Worm (Caenorhabditis elegans): ENCODE results near the gene W05E10.1.

W05E10.1 gene

DNA sequence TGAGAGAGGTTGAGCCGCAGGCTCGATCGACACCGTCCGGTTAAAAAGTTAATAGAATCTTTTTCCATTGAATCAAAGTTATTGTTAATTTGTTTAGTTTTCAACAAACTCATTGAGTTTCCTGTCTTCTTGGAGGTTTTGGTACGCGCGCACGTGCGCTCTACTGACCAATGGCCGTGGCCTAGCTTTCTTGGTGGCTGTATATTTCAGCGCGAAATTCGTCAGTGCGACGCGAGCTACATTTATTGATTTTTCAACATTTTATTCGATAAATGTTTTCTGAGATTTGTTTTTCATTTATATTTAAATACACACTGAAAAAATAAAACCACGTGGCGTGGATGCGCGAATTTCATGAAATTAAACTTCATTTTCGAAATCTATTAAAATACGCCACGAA lies 47.3 kb downstream of the W05E10.1 start, which contains the start of gene bir-1 (continued):
- TF ChIP-seq spr-1 (tag; optimal IDR thresholded peaks at IDR 0.05) (no peak), spr-3 (GFP tag; optimal IDR thresholded peaks at IDR 0.05) (no peak), dpl-1 (GFP tag; optimal IDR thresholded peaks at IDR 0.05) (peak; percentile 75), aha-1 (tag) (no peak), nhr-28 (tag; optimal IDR thresholded peaks at IDR 0.05) (peak; percentile 50), nhr-11 (tag; optimal IDR thresholded peaks at IDR 0.05) (no peak), pqm-1 (tag; optimal IDR thresholded peaks at IDR 0.05) (no peak), lin-39 (tag; optimal IDR thresholded peaks at IDR 0.05) (no peak), mdl-1 (tag; optimal IDR thresholded peaks at IDR 0.05) (peak; percentile 44 to 90), mdt-29 (GFP tag; IDR thresholded peaks at IDR 0.05) (no peak), pha-4 (GFP tag; IDR thresholded peaks at IDR 0.05) (no peak), pha-4 (tag; optimal IDR thresholded peaks at IDR 0.05) (no peak), tra-1 (GFP tag; IDR thresholded peaks at IDR 0.05) (no peak), jun-1 (tag; optimal IDR thresholded peaks at IDR 0.05) (no peak), set-16 (GFP tag; IDR thresholded peaks at IDR 0.05) (no peak), Y75B8A.6 (GFP tag; IDR thresholded peaks at IDR 0.05) (no peak), T20F7.1 (GFP tag; optimal IDR thresholded peaks at IDR 0.05) (peak; percentile 48), hmg-1.1 (GFP tag; IDR thresholded peaks at IDR 0.05) (peak; percentile 53; the same call in 1 of the 2 replicates), hlh-11 (tag; optimal IDR thresholded peaks at IDR 0.05) (peak; percentile 41), daf-16 (GFP tag; optimal IDR thresholded peaks at IDR 0.05) (no peak), daf-16 (tag; optimal IDR thresholded peaks at IDR 0.05) (peak; percentile 13), lin-29 (GFP tag; IDR thresholded peaks at IDR 0.05) (no peak), nhr-42 (GFP tag; IDR thresholded peaks at IDR 0.05) (no peak), egl-43 (GFP tag; IDR thresholded peaks at IDR 0.05) (no peak), php-3 (GFP tag; IDR thresholded peaks at IDR 0.05) (no peak), ztf-11 (tag; optimal IDR thresholded peaks at IDR 0.05) (no peak), daf-8 (GFP tag; IDR thresholded peaks at IDR 0.05) (no peak), hif-1 (tag; optimal IDR thresholded peaks at IDR 0.05) (peak in 1 of 2 experiments; percentile 87)

DNA sequence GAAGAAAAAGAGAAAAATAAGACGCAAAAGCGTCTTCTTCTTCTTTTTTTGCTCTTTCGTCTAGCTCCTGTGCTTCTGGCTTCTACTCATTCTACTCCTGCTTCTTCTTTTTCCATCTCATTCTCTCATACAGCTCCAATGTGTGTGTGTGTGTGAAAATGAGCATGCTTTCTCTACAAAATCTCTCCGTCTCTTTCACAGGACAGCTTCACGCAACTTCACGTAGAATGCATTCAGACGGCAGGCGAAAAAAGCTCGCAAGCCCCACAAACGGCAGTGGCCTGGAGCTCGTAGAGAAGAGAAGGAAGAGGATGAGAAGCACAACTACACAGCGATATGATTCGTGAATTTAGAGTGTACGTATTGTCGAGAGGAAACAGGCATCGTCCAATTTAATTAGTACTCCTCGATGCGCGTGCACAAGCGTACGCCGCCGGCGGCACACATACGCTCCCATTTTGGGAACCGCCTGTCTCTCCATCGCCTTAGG lies 50.1 kb downstream of the W05E10.1 start:
- TF ChIP-seq lsy-2 (tag; optimal IDR thresholded peaks at IDR 0.05) (peak; percentile 45 to 60), nhr-28 (tag; optimal IDR thresholded peaks at IDR 0.05) (no peak), duxl-1 (tag; optimal IDR thresholded peaks at IDR 0.05; ENCODE audit: poor library complexity) (no peak), F37D6.2 (tag; optimal IDR thresholded peaks at IDR 0.05) (peak; percentile 53), nhr-102 (tag; optimal IDR thresholded peaks at IDR 0.05) (no peak), nhr-10 (tag; optimal IDR thresholded peaks at IDR 0.05) (no peak), vab-7 (GFP tag; IDR thresholded peaks at IDR 0.05) (0 out of 2 replicates have a peak, but pooled peaks have one; percentile 24), pha-4 (GFP tag; IDR thresholded peaks at IDR 0.05) (0 out of 2 replicates have a peak, but pooled peaks have one; percentile 7), pha-4 (tag; optimal IDR thresholded peaks at IDR 0.05) (no peak), tra-1 (GFP tag; IDR thresholded peaks at IDR 0.05) (peak; percentile 52; the same call in 1 of the 2 replicates), ces-1 (GFP tag; optimal IDR thresholded peaks at IDR 0.05) (peak; percentile 44), fkh-10 (GFP tag; optimal IDR thresholded peaks at IDR 0.05) (peak; percentile 41), set-16 (GFP tag; IDR thresholded peaks at IDR 0.05) (no peak), mdl-1 (tag; optimal IDR thresholded peaks at IDR 0.05) (peak in 1 of 2 experiments; percentile 74), unc-62 (GFP tag; optimal IDR thresholded peaks at IDR 0.05 in 1 of 2) (peak in 1 of 2 experiments; percentile 98), unc-62 (tag; optimal IDR thresholded peaks at IDR 0.05) (no peak), rbr-2 (tag; optimal IDR thresholded peaks at IDR 0.05) (peak; percentile 76), mep-1 (tag; optimal IDR thresholded peaks at IDR 0.05) (peak; percentile 70), daf-19 (GFP tag; conservative IDR thresholded peaks at IDR 0.05) (no peak), aha-1 (tag) (peak; percentile 98), mxl-3 (GFP tag; optimal IDR thresholded peaks at IDR 0.05) (peak; percentile 15), dve-1 (tag; optimal IDR thresholded peaks at IDR 0.05; ENCODE audit: insufficient read depth) (no peak), hlh-30 (tag; optimal IDR thresholded peaks at IDR 0.05; ENCODE audit: insufficient read depth) (peak; percentile 61), mdt-29 (GFP tag; IDR thresholded peaks at IDR 0.05) (no peak), lin-13 (GFP tag; optimal IDR thresholded peaks at IDR 0.05) (no peak), zip-2 (tag; optimal IDR thresholded peaks at IDR 0.05) (no peak), hlh-11 (tag; optimal IDR thresholded peaks at IDR 0.05) (peak; percentile 30), ctbp-1 (GFP tag; IDR thresholded peaks at IDR 0.05) (peak; percentile 85), hif-1 (tag; optimal IDR thresholded peaks at IDR 0.05) (peak in 1 of 2 experiments; percentile 40), hmg-1.1 (GFP tag; IDR thresholded peaks at IDR 0.05) (peak; percentile 61; the same call in 1 of the 2 replicates), ceh-44 (GFP tag; IDR thresholded peaks at IDR 0.05) (no peak), egl-43 (GFP tag; IDR thresholded peaks at IDR 0.05) (peak; percentile 61; the same call in 1 of the 2 replicates)

All from whole organism, L4 larva.